Fruit fly (Drosophila melanogaster): ENCODE data around the gene CG42831.

DNA sequence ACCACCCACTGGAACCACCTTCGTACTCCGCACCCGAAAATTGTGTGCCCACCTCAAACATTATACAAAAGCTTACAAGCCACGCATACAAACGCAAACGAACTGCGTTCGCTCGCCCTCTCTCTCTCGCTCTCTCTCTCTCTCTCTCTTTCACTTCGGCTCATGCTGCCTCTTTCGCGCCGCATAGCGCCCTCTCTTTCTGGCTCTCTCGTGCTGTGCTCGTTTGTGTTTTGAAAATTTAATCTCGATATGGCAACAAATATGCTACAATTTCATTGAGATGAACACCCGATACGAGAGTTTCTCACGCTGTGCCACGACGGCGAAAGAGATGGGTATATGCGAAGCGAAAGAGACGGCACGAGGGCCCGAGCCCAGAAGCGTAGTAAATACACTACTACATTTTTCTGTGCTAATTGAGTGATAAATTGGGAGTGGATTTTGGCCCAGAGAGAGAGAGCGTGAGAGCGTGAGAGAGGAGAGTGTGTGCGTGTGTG, 42.0 kb downstream of the CG42831 start:
- TF ChIP-seq rn (GFP tag; IDR thresholded peaks at IDR 0.05) = no peak
- no peak for TF ChIP-seq CG9948 (tag; optimal IDR thresholded peaks at IDR 0.05)
- peak; percentile 84 for TF ChIP-seq EcR (GFP tag; optimal IDR thresholded peaks at IDR 0.05)
- TF ChIP-seq gl (tag; optimal IDR thresholded peaks at IDR 0.05) = peak; percentile 21
- peak; percentile 75 for TF ChIP-seq fd96Ca (GFP tag; IDR thresholded peaks at IDR 0.05)
- peak; percentile 15 for TF ChIP-seq CG14655 (GFP tag; optimal IDR thresholded peaks at IDR 0.05)
- peak; percentile 76 for TF ChIP-seq CG4496 (GFP tag; IDR thresholded peaks at IDR 0.05)
- TF ChIP-seq D1 (tag; optimal IDR thresholded peaks at IDR 0.05) = no peak
- no peak for TF ChIP-seq Pif1A (GFP tag; optimal IDR thresholded peaks at IDR 0.05)
- TF ChIP-seq CG8159 (tag; optimal IDR thresholded peaks at IDR 0.05) = peak; percentile 10
- TF ChIP-seq CG17806 (tag; optimal IDR thresholded peaks at IDR 0.05) = peak; percentile 17
- peak; percentile 16 for TF ChIP-seq Snoo (tag; optimal IDR thresholded peaks at IDR 0.05)
- peak; percentile 65 for TF ChIP-seq Pif1B (GFP tag; optimal IDR thresholded peaks at IDR 0.05)

All from whole organism, pupa.